Worm (Caenorhabditis elegans): ENCODE data around the gene pho-13.

pho-13 gene

ce11 chrII:8799725-8800124 lies 7.1 kb downstream of the pho-13 start:
- peak; percentile 86 for TF ChIP-seq unc-62 (GFP tag; optimal IDR thresholded peaks at IDR 0.05)
- peak; percentile 47 for TF ChIP-seq lin-39 (tag; optimal IDR thresholded peaks at IDR 0.05)
- no peak for TF ChIP-seq nhr-12 (tag; optimal IDR thresholded peaks at IDR 0.05)

- TF ChIP-seq eor-1 (tag; optimal IDR thresholded peaks at IDR 0.05): no peak
- no peak for TF ChIP-seq ceh-9 (tag; optimal IDR thresholded peaks at IDR 0.05)
- TF ChIP-seq pha-4 (tag; optimal IDR thresholded peaks at IDR 0.05): no peak
- no peak for TF ChIP-seq elt-3 (tag; optimal IDR thresholded peaks at IDR 0.05)
- no peak for TF ChIP-seq nhr-77 (tag; optimal IDR thresholded peaks at IDR 0.05)
- no peak for TF ChIP-seq nhr-23 (tag; optimal IDR thresholded peaks at IDR 0.05)
- TF ChIP-seq nhr-11 (tag; optimal IDR thresholded peaks at IDR 0.05): peak; percentile 28
- TF ChIP-seq zag-1 (tag; optimal IDR thresholded peaks at IDR 0.05): no peak
- TF ChIP-seq lin-39 (tag; optimal IDR thresholded peaks at IDR 0.05): peak; percentile 84
- no peak for TF ChIP-seq nhr-43 (tag; optimal IDR thresholded peaks at IDR 0.05; ENCODE audit: poor library complexity, severe bottlenecking)
- no peak for TF ChIP-seq ZK546.5 (tag; optimal IDR thresholded peaks at IDR 0.05)
- TF ChIP-seq nhr-237 (tag; optimal IDR thresholded peaks at IDR 0.05): no peak
- TF ChIP-seq snpc-4 (tag; optimal IDR thresholded peaks at IDR 0.05): peak; percentile 14
- TF ChIP-seq nhr-28 (tag; optimal IDR thresholded peaks at IDR 0.05): no peak
- TF ChIP-seq egl-5 (tag; optimal IDR thresholded peaks at IDR 0.05): peak; percentile 78
- TF ChIP-seq ama-1 (optimal IDR thresholded peaks at IDR 0.05): no peak
- TF ChIP-seq ceh-82 (tag; optimal IDR thresholded peaks at IDR 0.05): no peak
- no peak for TF ChIP-seq daf-12 (tag; optimal IDR thresholded peaks at IDR 0.05)
- TF ChIP-seq pqm-1 (tag; optimal IDR thresholded peaks at IDR 0.05): no peak
- TF ChIP-seq nhr-76 (tag; optimal IDR thresholded peaks at IDR 0.05): no peak
- no peak for TF ChIP-seq elt-2 (tag; optimal IDR thresholded peaks at IDR 0.05)
- TF ChIP-seq egl-27 (tag; optimal IDR thresholded peaks at IDR 0.05): no peak
- no peak for TF ChIP-seq ztf-4 (tag; optimal IDR thresholded peaks at IDR 0.05)
- TF ChIP-seq jun-1 (tag; optimal IDR thresholded peaks at IDR 0.05): no peak
- TF ChIP-seq lsy-12 (tag; optimal IDR thresholded peaks at IDR 0.05): no peak
- TF ChIP-seq fkh-2 (tag; optimal IDR thresholded peaks at IDR 0.05): no peak
- TF ChIP-seq nhr-25 (tag; optimal IDR thresholded peaks at IDR 0.05): no peak
- TF ChIP-seq aly-2 (tag; optimal IDR thresholded peaks at IDR 0.05): no peak
- TF ChIP-seq skn-1 (tag; optimal IDR thresholded peaks at IDR 0.05): no peak
- TF ChIP-seq lin-15B (tag; optimal IDR thresholded peaks at IDR 0.05): peak; percentile 12
- peak; percentile 56 for TF ChIP-seq hmg-11 (tag; optimal IDR thresholded peaks at IDR 0.05)
- TF ChIP-seq ztf-11 (tag; optimal IDR thresholded peaks at IDR 0.05): no peak
- peak; percentile 38 for TF ChIP-seq unc-62 (GFP tag; optimal IDR thresholded peaks at IDR 0.05)
- no peak for TF ChIP-seq elt-1 (tag; optimal IDR thresholded peaks at IDR 0.05)
- peak; percentile 91 for TF ChIP-seq tbx-2 (tag; optimal IDR thresholded peaks at IDR 0.05)
- no peak for TF ChIP-seq nhr-67 (tag; optimal IDR thresholded peaks at IDR 0.05)
- TF ChIP-seq sea-2 (GFP tag; optimal IDR thresholded peaks at IDR 0.05): no peak
- TF ChIP-seq fkh-10 (GFP tag; optimal IDR thresholded peaks at IDR 0.05): peak; percentile 89
- TF ChIP-seq mml-1 (tag; optimal IDR thresholded peaks at IDR 0.05): no peak
- TF ChIP-seq nhr-12 (tag; optimal IDR thresholded peaks at IDR 0.05): no peak
- peak; percentile 80 for TF ChIP-seq nfya-1 (tag; optimal IDR thresholded peaks at IDR 0.05; ENCODE audit: insufficient read depth)
- TF ChIP-seq R02D3.7 (tag; optimal IDR thresholded peaks at IDR 0.05): peak; percentile 35
- no peak for TF ChIP-seq ceh-16 (tag; optimal IDR thresholded peaks at IDR 0.05)
- peak; percentile 50 for TF ChIP-seq mdl-1 (tag; optimal IDR thresholded peaks at IDR 0.05)
- no peak for TF ChIP-seq unc-39 (tag; optimal IDR thresholded peaks at IDR 0.05)
- TF ChIP-seq ceh-28 (tag; optimal IDR thresholded peaks at IDR 0.05): no peak
- no peak for TF ChIP-seq fos-1 (tag; optimal IDR thresholded peaks at IDR 0.05)
These were observed 10.4 kb downstream of the pho-13 start for ce11 chrII:8796391-8796790.
